Worm (Caenorhabditis elegans): ENCODE results near the gene sek-6.

ce11 chrX:10044473-10044872 is 13.5 kb downstream of the sek-6 start:
- TF ChIP-seq egl-5 (tag; optimal IDR thresholded peaks at IDR 0.05) (no peak), tbx-2 (tag; optimal IDR thresholded peaks at IDR 0.05) (no peak), snpc-4 (tag; optimal IDR thresholded peaks at IDR 0.05) (no peak), egl-27 (tag; optimal IDR thresholded peaks at IDR 0.05) (no peak), nhr-76 (tag; optimal IDR thresholded peaks at IDR 0.05) (no peak), pha-4 (tag; optimal IDR thresholded peaks at IDR 0.05) (no peak), zag-1 (tag; optimal IDR thresholded peaks at IDR 0.05) (no peak), ztf-11 (tag; optimal IDR thresholded peaks at IDR 0.05) (no peak)

Measured in whole organism, L3 larva.